Fruit fly (Drosophila melanogaster): ENCODE results near the gene Alg11.

Gene Alg11

DNA sequence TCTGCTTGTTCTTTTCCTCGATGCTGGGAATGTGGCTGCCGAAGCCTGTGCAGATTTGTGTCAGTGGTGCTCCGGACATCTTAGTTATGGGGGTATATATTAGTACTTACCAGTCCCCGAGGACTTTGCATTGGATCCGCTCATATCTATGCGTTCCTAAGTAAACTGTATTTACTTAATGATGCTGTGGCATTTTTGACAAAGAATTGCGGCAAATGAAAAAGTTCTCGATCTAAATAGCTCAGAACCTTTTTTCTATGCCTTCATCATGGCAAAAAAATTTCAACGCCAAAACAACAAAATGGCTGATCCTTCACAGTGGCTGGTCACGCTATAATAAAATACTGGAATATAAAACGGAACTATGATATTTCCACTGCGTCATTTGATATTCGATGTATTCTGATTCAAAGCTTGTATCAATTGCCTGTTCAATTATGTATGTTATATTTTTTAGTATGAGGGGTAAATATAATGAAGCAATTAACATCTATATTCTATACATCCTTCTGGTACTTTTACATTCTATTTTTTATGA lies 8.6 kb downstream of the Alg11 start, which contains the start of gene MED1:
Gene MED1, minus strand, starts transcription at position 295 of the 538 bp plus-strand sequence.
- no peak for TF ChIP-seq Sin3A (optimal IDR thresholded peaks at IDR 0.05)
- no peak for TF ChIP-seq insv (optimal IDR thresholded peaks at IDR 0.05)
- no peak for TF ChIP-seq psq (optimal IDR thresholded peaks at IDR 0.05)

DNA sequence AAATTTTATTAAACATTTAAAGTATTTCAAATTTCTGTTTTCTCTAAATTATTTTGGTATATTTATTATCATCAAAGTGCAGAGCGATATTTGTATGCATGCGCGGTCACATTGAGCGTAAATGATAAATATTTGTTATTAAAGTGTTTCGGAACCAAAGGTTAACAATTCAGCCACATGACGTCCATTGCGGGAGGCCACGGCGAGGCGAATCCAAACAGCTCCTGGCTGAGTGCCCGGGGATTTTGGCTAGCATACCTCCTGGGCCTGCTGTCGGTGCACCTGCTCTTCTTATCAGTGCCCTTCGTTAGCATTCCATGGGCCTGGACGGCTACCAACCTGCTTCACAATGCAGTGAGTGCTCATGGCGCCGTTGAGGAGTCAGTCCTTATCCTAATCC lies 9.6 kb downstream of the Alg11 start, which contains the start of gene ORMDL:
Gene ORMDL, plus strand, starts transcription at position 98 of the 400 bp plus-strand sequence.
- TF ChIP-seq insv (optimal IDR thresholded peaks at IDR 0.05), result no peak
- no peak for TF ChIP-seq Myc (optimal IDR thresholded peaks at IDR 0.05)
- no peak for TF ChIP-seq h (optimal IDR thresholded peaks at IDR 0.05)
- TF ChIP-seq Sin3A (optimal IDR thresholded peaks at IDR 0.05), result no peak
- TF ChIP-seq psq (optimal IDR thresholded peaks at IDR 0.05), result no peak
- no peak for TF ChIP-seq ttk (optimal IDR thresholded peaks at IDR 0.05)

dm6 chr3L:21636265-21636993 lies 10.8 kb downstream of the Alg11 start, which contains the start of gene CG32444:
Gene CG32444, plus strand, starts transcription at chr3L:21636947.
- no peak for TF ChIP-seq ttk (optimal IDR thresholded peaks at IDR 0.05)
- TF ChIP-seq insv (optimal IDR thresholded peaks at IDR 0.05), result no peak
- no peak for TF ChIP-seq psq (optimal IDR thresholded peaks at IDR 0.05)
- TF ChIP-seq Myc (optimal IDR thresholded peaks at IDR 0.05), result no peak
- TF ChIP-seq h (optimal IDR thresholded peaks at IDR 0.05), result no peak
- no peak for TF ChIP-seq Sin3A (optimal IDR thresholded peaks at IDR 0.05)

- no peak for TF ChIP-seq h (optimal IDR thresholded peaks at IDR 0.05)
- TF ChIP-seq Myc (optimal IDR thresholded peaks at IDR 0.05), result no peak
- no peak for TF ChIP-seq Sin3A (optimal IDR thresholded peaks at IDR 0.05)
- no peak for TF ChIP-seq psq (optimal IDR thresholded peaks at IDR 0.05)
- no peak for TF ChIP-seq ttk (optimal IDR thresholded peaks at IDR 0.05)
- no peak for TF ChIP-seq insv (optimal IDR thresholded peaks at IDR 0.05)
These were observed 13.5 kb downstream of the Alg11 start, which contains the start of gene CG32445 for dm6 chr3L:21639059-21639458. Gene CG32445, plus strand, starts transcription at chr3L:21639359.

DNA sequence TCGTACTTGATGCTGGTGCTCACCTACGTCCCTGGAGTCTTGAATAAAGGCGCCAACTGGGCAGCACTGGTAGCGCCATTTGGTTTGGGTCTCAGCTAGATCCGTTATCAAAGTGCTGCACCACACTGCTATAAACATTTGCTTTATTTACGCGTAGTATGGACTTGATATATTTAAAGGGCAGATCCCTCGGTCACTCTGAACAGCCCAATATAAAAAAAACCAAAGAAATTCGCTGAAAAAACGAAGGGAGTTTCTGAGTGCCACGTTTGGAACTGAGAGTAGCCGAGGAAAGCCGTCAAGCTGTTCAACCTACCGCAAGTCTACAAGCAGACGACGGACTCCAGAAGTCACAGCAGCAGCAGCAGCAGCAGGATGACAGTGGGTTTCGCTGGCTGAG lies 15.2 kb downstream of the Alg11 start, which contains the start of gene Atox1:
Gene Atox1, plus strand, starts transcription at position 181 of the 400 bp plus-strand sequence.
- TF ChIP-seq h (optimal IDR thresholded peaks at IDR 0.05), result no peak

- TF ChIP-seq psq (optimal IDR thresholded peaks at IDR 0.05) (no peak), insv (optimal IDR thresholded peaks at IDR 0.05) (no peak), h (optimal IDR thresholded peaks at IDR 0.05) (no peak), Sin3A (optimal IDR thresholded peaks at IDR 0.05) (no peak), Myc (optimal IDR thresholded peaks at IDR 0.05) (no peak), ttk (optimal IDR thresholded peaks at IDR 0.05) (no peak)
These were observed 17.4 kb downstream of the Alg11 start for dm6 chr3L:21642908-21643572.

DNA sequence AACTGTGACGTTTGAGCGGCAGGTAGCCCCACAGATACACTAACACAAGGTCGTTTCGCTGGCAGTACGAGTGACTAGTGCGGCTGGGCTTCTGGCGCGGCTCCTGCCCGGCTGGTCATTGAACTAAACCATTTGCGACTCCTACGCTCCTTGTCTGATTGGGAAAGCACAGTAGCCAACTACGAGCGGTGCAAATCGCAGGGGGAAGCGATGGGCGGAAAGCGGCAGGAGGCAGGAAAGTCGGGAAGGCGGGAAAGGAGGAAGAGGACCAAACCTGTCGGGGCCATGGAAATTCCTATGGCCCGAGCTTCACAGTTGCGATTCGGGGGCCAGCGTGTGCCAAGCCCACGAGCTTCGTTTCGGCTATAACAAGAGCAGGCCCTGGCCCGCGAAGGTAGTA lies 18.6 kb downstream of the Alg11 start:
- TF ChIP-seq insv (optimal IDR thresholded peaks at IDR 0.05), result no peak
- TF ChIP-seq Myc (optimal IDR thresholded peaks at IDR 0.05), result no peak
- no peak for TF ChIP-seq psq (optimal IDR thresholded peaks at IDR 0.05)
- TF ChIP-seq Sin3A (optimal IDR thresholded peaks at IDR 0.05), result no peak
- no peak for TF ChIP-seq h (optimal IDR thresholded peaks at IDR 0.05)
- no peak for TF ChIP-seq ttk (optimal IDR thresholded peaks at IDR 0.05)

- TF ChIP-seq Sin3A (optimal IDR thresholded peaks at IDR 0.05) (no peak), Myc (optimal IDR thresholded peaks at IDR 0.05) (no peak), h (optimal IDR thresholded peaks at IDR 0.05) (no peak), psq (optimal IDR thresholded peaks at IDR 0.05) (no peak), insv (optimal IDR thresholded peaks at IDR 0.05) (no peak), ttk (optimal IDR thresholded peaks at IDR 0.05) (no peak)
These were observed 19.0 kb downstream of the Alg11 start, which contains the start of gene CG43980 for dm6 chr3L:21644607-21645006. Gene CG43980, plus strand, starts transcription at chr3L:21644958.

- TF ChIP-seq ttk (optimal IDR thresholded peaks at IDR 0.05) (no peak), h (optimal IDR thresholded peaks at IDR 0.05) (no peak), psq (optimal IDR thresholded peaks at IDR 0.05) (no peak), Sin3A (optimal IDR thresholded peaks at IDR 0.05) (no peak), Myc (optimal IDR thresholded peaks at IDR 0.05) (no peak), insv (optimal IDR thresholded peaks at IDR 0.05) (no peak)
These were observed 20.3 kb downstream of the Alg11 start for dm6 chr3L:21645878-21646277.

dm6 chr3L:21647853-21648252 lies 22.2 kb downstream of the Alg11 start:
- TF ChIP-seq h (optimal IDR thresholded peaks at IDR 0.05) (no peak), Sin3A (optimal IDR thresholded peaks at IDR 0.05) (no peak), Myc (optimal IDR thresholded peaks at IDR 0.05) (no peak), ttk (optimal IDR thresholded peaks at IDR 0.05) (no peak), insv (optimal IDR thresholded peaks at IDR 0.05) (no peak), psq (optimal IDR thresholded peaks at IDR 0.05) (no peak)

- no peak for TF ChIP-seq Myc (optimal IDR thresholded peaks at IDR 0.05)
- no peak for TF ChIP-seq Sin3A (optimal IDR thresholded peaks at IDR 0.05)
- TF ChIP-seq psq (optimal IDR thresholded peaks at IDR 0.05), result no peak
- TF ChIP-seq insv (optimal IDR thresholded peaks at IDR 0.05), result no peak
- TF ChIP-seq h (optimal IDR thresholded peaks at IDR 0.05), result no peak
- TF ChIP-seq ttk (optimal IDR thresholded peaks at IDR 0.05), result no peak
These were observed 25.8 kb downstream of the Alg11 start for dm6 chr3L:21651412-21651811.

DNA sequence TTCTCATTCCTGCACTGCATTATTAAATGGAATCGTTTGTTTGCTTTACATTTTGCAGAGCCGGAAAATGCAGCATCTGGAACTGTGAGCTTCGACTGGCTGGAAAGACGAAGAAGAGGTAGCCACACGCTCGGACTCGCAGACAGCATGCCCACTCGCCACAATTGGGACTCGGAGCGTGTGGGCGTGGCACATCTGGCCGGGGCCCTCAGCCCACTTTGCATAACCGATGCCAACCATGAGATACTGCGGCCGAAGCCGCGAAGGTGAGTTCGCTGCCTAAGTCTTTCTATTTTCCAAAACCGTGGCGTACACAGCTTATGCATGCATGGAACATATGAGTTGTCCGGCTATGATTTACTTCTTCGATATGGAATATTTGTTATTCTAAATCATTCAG lies 26.5 kb downstream of the Alg11 start:
- no peak for TF ChIP-seq Sin3A (optimal IDR thresholded peaks at IDR 0.05)
- no peak for TF ChIP-seq h (optimal IDR thresholded peaks at IDR 0.05)
- TF ChIP-seq insv (optimal IDR thresholded peaks at IDR 0.05), result no peak
- TF ChIP-seq psq (optimal IDR thresholded peaks at IDR 0.05), result no peak
- no peak for TF ChIP-seq ttk (optimal IDR thresholded peaks at IDR 0.05)
- no peak for TF ChIP-seq Myc (optimal IDR thresholded peaks at IDR 0.05)

Data from Kc167 (cell line).